Fruit fly (Drosophila melanogaster) whole organism, embryonic: ENCODE measurements around the gene CG4991.

ENCODE experiments used
- BEAF-32 ChIP-seq: fragments of 200-800 bp; sonication (Bioruptor generic); optimal IDR thresholded peaks from 3 replicates; lab custom pipeline; 2017; ENCODE audit warnings: missing biosample characterization, missing genetic modification characterization, mild to moderate bottlenecking, moderate library complexity, missing genetic modification reagents
- CG13287 ChIP-seq: fragments of 200-800 bp; sonication (Bioruptor generic); IDR thresholded peaks from 2 replicates; pipeline ENCODE4 v1.3.6; 2022; ENCODE audit warnings: missing biosample characterization, missing genetic modification characterization; ENCODE audit not compliant: partially characterized antibody
- CG15514 ChIP-seq: fragments of 200-800 bp; sonication (Bioruptor generic); optimal IDR thresholded peaks from 3 replicates; lab custom pipeline; 2017; ENCODE audit warnings: missing biosample characterization, missing genetic modification characterization, mild to moderate bottlenecking, moderate library complexity, missing genetic modification reagents
- CG16813 ChIP-seq: fragments of 200-800 bp; sonication (Bioruptor generic); IDR thresholded peaks from 3 replicates; pipeline ENCODE4 v1.3.6; 2022; ENCODE audit warnings: missing biosample characterization, missing genetic modification characterization; ENCODE audit not compliant: partially characterized antibody
- CG2129 ChIP-seq: fragments of 200-800 bp; sonication (Bioruptor generic); IDR thresholded peaks from 2 replicates; pipeline ENCODE4 v1.3.6; 2022; ENCODE audit warnings: missing biosample characterization, missing genetic modification characterization; ENCODE audit not compliant: partially characterized antibody
- CG34224 ChIP-seq: fragments of 200-800 bp; sonication (Bioruptor generic); IDR thresholded peaks from 3 replicates; pipeline ENCODE4 v1.3.6; 2022; ENCODE audit warnings: missing biosample characterization, missing genetic modification characterization; ENCODE audit not compliant: partially characterized antibody
- CG8290 ChIP-seq, 3 experiments: fragments of 200-800 bp; sonication (Bioruptor generic); optimal IDR thresholded peaks; 2 replicates each; lab custom pipeline; 2016 to 2019; ENCODE audit warnings: missing biosample characterization in 3 of 3, missing genetic modification characterization in 3 of 3, mild to moderate bottlenecking in 2 of 3, moderate library complexity in 1 of 3
- Dll ChIP-seq: fragments of 200-800 bp; sonication (Bioruptor generic); IDR thresholded peaks from 4 replicates; pipeline ENCODE4 v1.3.6; 2022; ENCODE audit warnings: missing biosample characterization, missing genetic modification characterization; ENCODE audit not compliant: partially characterized antibody
- Doc3 ChIP-seq: fragments of 200-800 bp; sonication (Bioruptor generic); IDR thresholded peaks from 3 replicates; pipeline ENCODE4 v1.3.6; 2022; ENCODE audit warnings: missing biosample characterization, missing genetic modification characterization; ENCODE audit not compliant: partially characterized antibody
- Dp ChIP-seq: fragments of 200-800 bp; sonication (Bioruptor generic); optimal IDR thresholded peaks from 2 replicates; lab custom pipeline; 2018; ENCODE audit warnings: missing biosample characterization, mild to moderate bottlenecking, missing genetic modification characterization, moderate library complexity
- Dref ChIP-seq: fragments of 200-800 bp; sonication (Bioruptor generic); IDR thresholded peaks from 2 replicates; pipeline ENCODE4 v1.3.6; 2022; ENCODE audit warnings: missing biosample characterization, missing genetic modification characterization
- E2f2 ChIP-seq: fragments of 200-800 bp; sonication (Bioruptor generic); IDR thresholded peaks from 2 replicates; pipeline ENCODE4 v1.3.6; 2022; ENCODE audit warnings: missing biosample characterization, missing genetic modification characterization
- HLH4C ChIP-seq: fragments of 200-800 bp; sonication (Bioruptor generic); IDR thresholded peaks from 3 replicates; pipeline ENCODE4 v1.3.6; 2022; ENCODE audit warnings: missing biosample characterization, missing genetic modification characterization; ENCODE audit not compliant: partially characterized antibody
- Hr78 ChIP-seq, 2 experiments: fragments of 200-800 bp in 1 of 2; fragments of >200 bp in 1 of 2; sonication (Bioruptor generic) in 1 of 2; optimal IDR thresholded peaks; 2 replicates each; lab custom pipeline; 2017 to 2019; ENCODE audit warnings: missing biosample characterization in 2 of 2, missing genetic modification characterization in 2 of 2, mild to moderate bottlenecking in 1 of 2, moderate library complexity in 1 of 2
- Med ChIP-seq: fragments of 200-800 bp; sonication (Bioruptor generic); peaks from one replicate; lab custom pipeline; 2016; ENCODE audit warnings: missing biosample characterization, missing genetic modification characterization, mild to moderate bottlenecking, inconsistent platforms, moderate library complexity
- Opbp ChIP-seq: fragments of 200-800 bp; sonication (Bioruptor generic); IDR thresholded peaks from 3 replicates; pipeline ENCODE4 v1.3.6; 2022; ENCODE audit warnings: missing biosample characterization, missing genetic modification characterization; ENCODE audit not compliant: partially characterized antibody
- Scr ChIP-seq: fragments of 200-800 bp; sonication (Bioruptor generic); IDR thresholded peaks from 2 replicates; pipeline ENCODE4 v1.3.6; 2022; ENCODE audit warnings: missing biosample characterization, missing genetic modification characterization; ENCODE audit not compliant: partially characterized antibody
- Sry-β ChIP-seq: fragments of 200-800 bp; sonication (Bioruptor generic); optimal IDR thresholded peaks from 2 replicates; lab custom pipeline; 2018; ENCODE audit warnings: missing biosample characterization, mild to moderate bottlenecking, missing genetic modification characterization, moderate library complexity
- Xrp1 ChIP-seq: fragments of 200-800 bp; sonication (Bioruptor generic); IDR thresholded peaks from 2 replicates; pipeline ENCODE4 v1.3.6; 2022; ENCODE audit warnings: missing biosample characterization, missing genetic modification characterization
- amos ChIP-seq: fragments of 200-800 bp; sonication (Bioruptor generic); IDR thresholded peaks from 2 replicates; pipeline ENCODE4 v1.3.6; 2022; ENCODE audit warnings: missing biosample characterization, missing genetic modification characterization; ENCODE audit not compliant: partially characterized antibody
- btn ChIP-seq: fragments of 200-800 bp; sonication (Bioruptor generic); optimal IDR thresholded peaks from 2 replicates; lab custom pipeline; 2016; ENCODE audit warnings: missing biosample characterization, missing genetic modification characterization
- chinmo ChIP-seq: fragments of 200-800 bp; sonication (Bioruptor generic); IDR thresholded peaks from 4 replicates; pipeline ENCODE4 v1.3.6; 2022; ENCODE audit warnings: missing biosample characterization, missing genetic modification characterization; ENCODE audit not compliant: partially characterized antibody
- crol ChIP-seq: fragments of 200-800 bp; sonication (Bioruptor generic); IDR thresholded peaks from 2 replicates; pipeline ENCODE4 v1.3.6; 2022; ENCODE audit warnings: missing biosample characterization, missing genetic modification characterization
- en ChIP-seq: fragments of 200-800 bp; sonication (Bioruptor generic); optimal IDR thresholded peaks from 2 replicates; lab custom pipeline; 2016; ENCODE audit warnings: missing biosample characterization, missing genetic modification characterization
- gfzf ChIP-seq: fragments of 200-800 bp; sonication (Bioruptor generic); optimal IDR thresholded peaks from 2 replicates; lab custom pipeline; 2016; ENCODE audit warnings: missing biosample characterization, mild to moderate bottlenecking, missing genetic modification characterization, moderate library complexity
- hb ChIP-seq: fragments of 200-800 bp; sonication (Bioruptor generic); IDR thresholded peaks from 3 replicates; pipeline ENCODE4 v1.3.6; 2022; ENCODE audit warnings: missing biosample characterization, missing genetic modification characterization; ENCODE audit not compliant: partially characterized antibody
- hbn ChIP-seq: fragments of 200-800 bp; sonication (Bioruptor generic); IDR thresholded peaks from 2 replicates; pipeline ENCODE4 v1.3.6; 2022; ENCODE audit warnings: missing biosample characterization, missing genetic modification characterization; ENCODE audit not compliant: partially characterized antibody
- inv ChIP-seq: fragments of 200-800 bp; sonication (Bioruptor generic); IDR thresholded peaks from 2 replicates; pipeline ENCODE4 v1.3.6; 2022; ENCODE audit warnings: missing biosample characterization, missing genetic modification characterization; ENCODE audit not compliant: partially characterized antibody
- knrl ChIP-seq: fragments of 200-800 bp; sonication (Bioruptor generic); IDR thresholded peaks from 3 replicates; pipeline ENCODE4 v1.3.6; 2022; ENCODE audit warnings: missing biosample characterization, missing genetic modification characterization; ENCODE audit not compliant: partially characterized antibody
- pita ChIP-seq: fragments of 200-800 bp; sonication (Bioruptor generic); optimal IDR thresholded peaks from 2 replicates; lab custom pipeline; 2017; ENCODE audit warnings: missing biosample characterization, mild to moderate bottlenecking, missing genetic modification characterization
- pzg ChIP-seq: fragments of 200-800 bp; sonication (Bioruptor generic); optimal IDR thresholded peaks from 3 replicates; lab custom pipeline; 2018; ENCODE audit warnings: missing biosample characterization, mild to moderate bottlenecking, missing genetic modification characterization, moderate library complexity
- sens-2 ChIP-seq: fragments of 200-800 bp; sonication (Bioruptor generic); IDR thresholded peaks from 2 replicates; pipeline ENCODE4 v1.3.6; 2022; ENCODE audit warnings: missing biosample characterization, missing genetic modification characterization
- sna ChIP-seq: fragments of 200-800 bp; sonication (Bioruptor generic); IDR thresholded peaks from 2 replicates; pipeline ENCODE4 v1.3.6; 2022; ENCODE audit warnings: missing biosample characterization, missing genetic modification characterization; ENCODE audit not compliant: partially characterized antibody
- stwl ChIP-seq: fragments of 200-800 bp; sonication (Bioruptor generic); optimal IDR thresholded peaks from 3 replicates; lab custom pipeline; 2018; ENCODE audit warnings: missing biosample characterization, mild to moderate bottlenecking, missing genetic modification characterization, moderate library complexity
- unc-4 ChIP-seq: fragments of 200-800 bp; sonication (Bioruptor generic); IDR thresholded peaks from 2 replicates; pipeline ENCODE4 v1.3.6; 2022; ENCODE audit warnings: missing biosample characterization, missing genetic modification characterization; ENCODE audit not compliant: partially characterized antibody

Gene CG4991

dm6 chrX:17105707-17106106 is 14.1 kb downstream of the CG4991 start, which contains the start of gene Arpc3B:
TSS of gene Arpc3B (minus strand) at chrX:17105852.
- peak; percentile 5; the same call in 1 of the 3 replicates for TF ChIP-seq knrl
- peak; percentile 9 for TF ChIP-seq BEAF-32 (GFP tag; lab: Kevin White, UChicago)
- no peak for TF ChIP-seq pita
- peak; percentile 98 for TF ChIP-seq CG15514 (GFP tag; lab: Kevin White, UChicago)
- TF ChIP-seq, all 482 proteins: peak for 3

dm6 chrX:17106153-17106700 is 14.6 kb downstream of the CG4991 start:
- peak; percentile 47; the same call in 2 of the 3 replicates for TF ChIP-seq knrl
- TF ChIP-seq en: no peak
- peak; percentile 55 for TF ChIP-seq stwl (tag; lab: Kevin White, UChicago)
- TF ChIP-seq HLH4C: peak; percentile 40; the same call in 2 of the 3 replicates
- TF ChIP-seq CG2129: 0 out of 2 replicates have a peak, but pooled peaks have one; percentile 12
- peak; percentile 30 for TF ChIP-seq hbn (GFP tag; lab: Robert Waterston, UW)
- TF ChIP-seq Doc3 (GFP tag; lab: Robert Waterston, UW): peak; percentile 53; the same call in 2 of the 3 replicates
- no peak for TF ChIP-seq Xrp1 (GFP tag; lab: Robert Waterston, UW)
- TF ChIP-seq amos (GFP tag; lab: Robert Waterston, UW): peak; percentile 56; the same call in 1 of the 2 replicates
- peak; percentile 35; the same call in 1 of the 3 replicates for TF ChIP-seq hb
- TF ChIP-seq CG13287: peak; percentile 69
- peak; percentile 73 for TF ChIP-seq E2f2 (GFP tag; lab: Robert Waterston, UW)
- TF ChIP-seq Hr78 (GFP tag; optimal IDR thresholded peaks at IDR 0.05; lab: Kevin White, UChicago): no peak
- TF ChIP-seq Dref (GFP tag; lab: Robert Waterston, UW): peak; percentile 57
- peak; percentile 9 for TF ChIP-seq Med (GFP tag; lab: Kevin White, UChicago)
- peak; percentile 62 for TF ChIP-seq BEAF-32 (GFP tag; lab: Kevin White, UChicago)
- TF ChIP-seq crol: no peak
- TF ChIP-seq CG15514 (GFP tag; lab: Kevin White, UChicago): peak; percentile 25
- peak; percentile 52; the same call in 1 of the 2 replicates for TF ChIP-seq sna (GFP tag; lab: Robert Waterston, UW)
- no peak for TF ChIP-seq Sry-β (GFP tag; lab: Kevin White, UChicago)
- TF ChIP-seq CG34224 (GFP tag; lab: Robert Waterston, UW): peak; percentile 65
- TF ChIP-seq pzg (GFP tag; lab: Kevin White, UChicago): peak; percentile 33
- peak; percentile 66 for TF ChIP-seq Dll (GFP tag; lab: Robert Waterston, UW)
- peak; percentile 62 for TF ChIP-seq Scr (GFP tag; lab: Robert Waterston, UW)
- peak; percentile 21 for TF ChIP-seq CG8290 (GFP tag; optimal IDR thresholded peaks at IDR 0.05; lab: Kevin White, UChicago)
- no peak for TF ChIP-seq CG8290 (tag; optimal IDR thresholded peaks at IDR 0.05; lab: Kevin White, UChicago)
- TF ChIP-seq CG16813 (GFP tag; lab: Robert Waterston, UW): peak; percentile 61
- TF ChIP-seq gfzf (GFP tag; lab: Kevin White, UChicago): peak; percentile 35
- peak; percentile 52 for TF ChIP-seq unc-4
- 0 out of 4 replicates have a peak, but pooled peaks have one; percentile 22 for TF ChIP-seq chinmo (GFP tag; lab: Robert Waterston, UW)
- peak; percentile 31; the same call in 1 of the 2 replicates for TF ChIP-seq inv (GFP tag; lab: Robert Waterston, UW)
- no peak for TF ChIP-seq sens-2 (GFP tag; lab: Robert Waterston, UW)
- TF ChIP-seq btn (GFP tag; lab: Kevin White, UChicago): no peak
- peak; percentile 53; the same call in 2 of the 3 replicates for TF ChIP-seq Opbp (GFP tag; lab: Robert Waterston, UW)
- TF ChIP-seq Dp: peak; percentile 64
